Fruit fly (Drosophila melanogaster) whole organism, wandering third instar larva: Measurements from ENCODE around the gene RabX4.
A peak's percentile ranks its signal among the peaks of the same experiment; 100 is the strongest.

Source experiments
- Abd-B ChIP-seq: fragments of >200 bp; optimal IDR thresholded peaks from 2 replicates; lab custom pipeline; 2017; ENCODE audit warnings: missing biosample characterization, missing genetic modification characterization
- CG32264 ChIP-seq: fragments of 200-800 bp; sonication (Bioruptor generic); optimal IDR thresholded peaks from 2 replicates; lab custom pipeline; 2016; ENCODE audit warnings: missing biosample characterization, missing genetic modification characterization
- CG9705 ChIP-seq: fragments of 200-800 bp; sonication (Bioruptor generic); optimal IDR thresholded peaks from 2 replicates; lab custom pipeline; 2018; ENCODE audit warnings: missing biosample characterization, mild to moderate bottlenecking, missing genetic modification characterization
- CrebA ChIP-seq: fragments of 200-800 bp; sonication (Bioruptor generic); optimal IDR thresholded peaks from 2 replicates; lab custom pipeline; 2016; ENCODE audit warnings: missing biosample characterization, mild to moderate bottlenecking, missing genetic modification characterization, borderline replicate concordance
- Dfd ChIP-seq: fragments of >200 bp; optimal IDR thresholded peaks from 2 replicates; lab custom pipeline; 2017; ENCODE audit warnings: missing biosample characterization, missing genetic modification characterization
- Dif ChIP-seq: fragments of 200-275, 200-300 bp; sonication (Bioruptor generic); optimal IDR thresholded peaks from 2 replicates; lab custom pipeline; 2018; ENCODE audit warnings: missing biosample characterization, missing genetic modification characterization; ENCODE audit not compliant: partially characterized antibody
- Hnf4 ChIP-seq: fragments of 200-800 bp; sonication (Bioruptor generic); optimal IDR thresholded peaks from 2 replicates; lab custom pipeline; 2016; ENCODE audit warnings: missing biosample characterization, mild to moderate bottlenecking, missing genetic modification characterization
- Hr78 ChIP-seq: fragments of >200 bp; optimal IDR thresholded peaks from 2 replicates; lab custom pipeline; 2017; ENCODE audit warnings: missing biosample characterization, missing genetic modification characterization
- Hr83 ChIP-seq: fragments of 200-300 bp; sonication (Bioruptor generic); optimal IDR thresholded peaks from 2 replicates; lab custom pipeline; 2016; ENCODE audit warnings: missing biosample characterization, mild to moderate bottlenecking, missing genetic modification characterization, moderate library complexity; ENCODE audit not compliant: poor library complexity, severe bottlenecking
- Jra ChIP-seq: sonication (Bioruptor generic); optimal IDR thresholded peaks from 2 replicates; lab custom pipeline; 2016; ENCODE audit warnings: missing biosample characterization, missing genetic modification characterization
- Mio ChIP-seq: sonication (Bioruptor generic); optimal IDR thresholded peaks from 2 replicates; lab custom pipeline; 2016; ENCODE audit warnings: missing biosample characterization, missing genetic modification characterization
- Myc ChIP-seq: fragments of >200 bp; optimal IDR thresholded peaks from 2 replicates; lab custom pipeline; 2017
- N ChIP-seq: fragments of >200 bp; optimal IDR thresholded peaks from 2 replicates; lab custom pipeline; 2018; ENCODE audit warnings: missing biosample characterization, missing external identifiers, missing genetic modification characterization
- OdsH ChIP-seq: fragments of 200-800 bp; sonication (Bioruptor generic); optimal IDR thresholded peaks from 2 replicates; lab custom pipeline; 2016; ENCODE audit warnings: missing biosample characterization, mild to moderate bottlenecking, missing genetic modification characterization
- Sp1 ChIP-seq: fragments of 200-800 bp; sonication (Bioruptor generic); optimal IDR thresholded peaks from 3 replicates; lab custom pipeline; 2019; ENCODE audit warnings: missing biosample characterization, mild to moderate bottlenecking, missing genetic modification characterization, moderate library complexity
- Vsx2 ChIP-seq: fragments of 200-300, 225-300 bp; sonication (Bioruptor generic); optimal IDR thresholded peaks from 2 replicates; lab custom pipeline; 2018; ENCODE audit warnings: missing biosample characterization, missing genetic modification characterization; ENCODE audit not compliant: partially characterized antibody
- br ChIP-seq: fragments of 200-800 bp; sonication (Bioruptor generic); optimal IDR thresholded peaks from 2 replicates; lab custom pipeline; 2016; ENCODE audit warnings: missing biosample characterization, missing genetic modification characterization
- dl ChIP-seq, 2 experiments: fragments of 175-275, 200-275 bp in 1 of 2; fragments of 200-275 bp in 1 of 2; sonication (Bioruptor generic); optimal IDR thresholded peaks; lab custom pipeline; 2018; ENCODE audit warnings: mild to moderate bottlenecking in 2 of 2, missing biosample characterization in 2 of 2, missing genetic modification characterization in 2 of 2, moderate library complexity in 2 of 2; ENCODE audit not compliant: partially characterized antibody in 2 of 2, insufficient read depth in 1 of 2
- dmrt93B ChIP-seq: fragments of 200-800 bp; sonication (Bioruptor generic); optimal IDR thresholded peaks from 2 replicates; lab custom pipeline; 2018; ENCODE audit warnings: missing biosample characterization, mild to moderate bottlenecking, missing genetic modification characterization
- ey ChIP-seq: fragments of 200-800 bp; sonication (Bioruptor generic); optimal IDR thresholded peaks from 2 replicates; lab custom pipeline; 2016; ENCODE audit warnings: missing biosample characterization, missing genetic modification characterization
- foxo ChIP-seq, 2 experiments: fragments of 200-800 bp; sonication (Bioruptor generic); optimal IDR thresholded peaks; 2 replicates in 1 of 2; 3 replicates in 1 of 2; lab custom pipeline; 2016 to 2017; ENCODE audit warnings: missing biosample characterization in 2 of 2, missing genetic modification characterization in 2 of 2
- fru ChIP-seq: fragments of 200-800 bp; sonication (Bioruptor generic); optimal IDR thresholded peaks from 3 replicates; lab custom pipeline; 2016; ENCODE audit warnings: missing biosample characterization, mild to moderate bottlenecking, missing genetic modification characterization
- h ChIP-seq: fragments of 200-800 bp; sonication (Bioruptor generic); optimal IDR thresholded peaks from 3 replicates; lab custom pipeline; 2016; ENCODE audit warnings: missing biosample characterization, mild to moderate bottlenecking, missing genetic modification characterization
- jim ChIP-seq: fragments of 175-275, 200-325 bp; sonication (Bioruptor generic); optimal IDR thresholded peaks from 2 replicates; lab custom pipeline; 2016; ENCODE audit warnings: missing biosample characterization, mild to moderate bottlenecking, missing genetic modification characterization
- pan ChIP-seq: fragments of >200 bp; optimal IDR thresholded peaks from 2 replicates; lab custom pipeline; 2017
- psq ChIP-seq: fragments of 200-800 bp; sonication (Bioruptor generic); optimal IDR thresholded peaks from 3 replicates; lab custom pipeline; 2017; ENCODE audit warnings: missing biosample characterization, mild to moderate bottlenecking, missing genetic modification characterization, moderate library complexity
- rgr ChIP-seq: fragments of 200-800 bp; sonication (Bioruptor generic); optimal IDR thresholded peaks from 3 replicates; lab custom pipeline; 2016; ENCODE audit warnings: missing biosample characterization, mild to moderate bottlenecking, missing genetic modification characterization
- sage ChIP-seq: fragments of 200-800 bp; sonication (Bioruptor generic); optimal IDR thresholded peaks from 2 replicates; lab custom pipeline; 2016; ENCODE audit warnings: missing biosample characterization, mild to moderate bottlenecking, missing genetic modification characterization
- sv ChIP-seq: fragments of 200-800 bp; sonication (Bioruptor generic); optimal IDR thresholded peaks from 3 replicates; lab custom pipeline; 2016; ENCODE audit warnings: missing biosample characterization, missing genetic modification characterization
- tai ChIP-seq: sonication (Bioruptor generic); optimal IDR thresholded peaks from 2 replicates; lab custom pipeline; 2016; ENCODE audit warnings: missing biosample characterization, missing genetic modification characterization
- usp ChIP-seq: fragments of >200 bp; optimal IDR thresholded peaks from 2 replicates; lab custom pipeline; 2017; ENCODE audit warnings: missing biosample characterization, missing genetic modification characterization
- woc ChIP-seq: sonication (Bioruptor generic); optimal IDR thresholded peaks from 2 replicates; lab custom pipeline; 2016; ENCODE audit warnings: missing biosample characterization, mild to moderate bottlenecking, missing genetic modification characterization

The RabX4 gene

dm6 chr3R:24810844-24811625, 17.2 kb downstream of the RabX4 start (continued):
- TF ChIP-seq Hr78 (GFP tag; lab: Kevin White, UChicago) (no peak), dmrt93B (peak; percentile 81), OdsH (peak; percentile 94), foxo (GFP tag; optimal IDR thresholded peaks at IDR 0.05; lab: Kevin White, UChicago) (peak; percentile 87 to 95), usp (GFP tag; lab: Kevin White, UChicago) (no peak), Sp1 (peak; percentile 89), Mio (GFP tag; lab: Kevin White, UChicago) (peak; percentile 66), fru (peak; percentile 95)

- TF ChIP-seq Sp1, result no peak
- TF ChIP-seq CG32264 (GFP tag; lab: Kevin White, UChicago), result peak; percentile 6
- peak; percentile 79 for TF ChIP-seq rgr (GFP tag; lab: Kevin White, UChicago)
- peak; percentile 72 for TF ChIP-seq h
- TF ChIP-seq OdsH, result peak; percentile 64
- TF ChIP-seq br (GFP tag; lab: Kevin White, UChicago), result peak; percentile 16
- TF ChIP-seq Dif (GFP tag; lab: Kevin White, UChicago), result no peak
- TF ChIP-seq sv, result peak; percentile 35
- TF ChIP-seq Abd-B, result no peak
- no peak for TF ChIP-seq ey
- TF ChIP-seq jim (GFP tag; lab: Kevin White, UChicago), result no peak
- no peak for TF ChIP-seq Jra (GFP tag; lab: Kevin White, UChicago)
- no peak for TF ChIP-seq usp (GFP tag; lab: Kevin White, UChicago)
- TF ChIP-seq fru, result no peak
- no peak for TF ChIP-seq sage
- TF ChIP-seq Hr83 (GFP tag; lab: Kevin White, UChicago), result peak; percentile 89
- TF ChIP-seq, all 38 proteins: peak for 7
Measured at dm6 chr3R:24809576-24810279, 18.5 kb downstream of the RabX4 start.

dm6 chr3R:24807321-24807720, 20.9 kb downstream of the RabX4 start, which contains the start of gene CG6980:
TSS of gene CG6980 (plus strand) at chr3R:24807621.
- TF ChIP-seq woc, result no peak
- TF ChIP-seq Dfd (GFP tag; lab: Kevin White, UChicago), result no peak
- no peak for TF ChIP-seq Vsx2 (GFP tag; lab: Kevin White, UChicago)
- TF ChIP-seq sv, result no peak
- no peak for TF ChIP-seq psq
- no peak for TF ChIP-seq pan
- no peak for TF ChIP-seq CG9705 (GFP tag; lab: Kevin White, UChicago)
- no peak for TF ChIP-seq br (GFP tag; lab: Kevin White, UChicago)
- no peak for TF ChIP-seq Sp1
- no peak for TF ChIP-seq N
- no peak for TF ChIP-seq dl (GFP tag; optimal IDR thresholded peaks at IDR 0.05; lab: Kevin White, UChicago; ENCODE audit: insufficient read depth in 1 of 2, partially characterized antibody in 2 of 2)
- TF ChIP-seq Mio (GFP tag; lab: Kevin White, UChicago), result no peak
- TF ChIP-seq h, result no peak
- TF ChIP-seq jim (GFP tag; lab: Kevin White, UChicago), result no peak
- no peak for TF ChIP-seq Hnf4
- no peak for TF ChIP-seq tai (GFP tag; lab: Kevin White, UChicago)
- no peak for TF ChIP-seq Myc (lab: Kevin White, UChicago)
- TF ChIP-seq Hr78 (GFP tag; lab: Kevin White, UChicago), result no peak
- TF ChIP-seq CrebA, result no peak

dm6 chr3R:24805048-24805447, 23.2 kb downstream of the RabX4 start, which contains the start of gene polybromo:
TSS of gene polybromo (minus strand) at chr3R:24805259.
- TF ChIP-seq Myc (lab: Kevin White, UChicago) (peak; percentile 72), Dif (GFP tag; lab: Kevin White, UChicago) (no peak)
